Worm (Caenorhabditis elegans) whole organism, L2 larva: ENCODE results near the gene C27A2.7.

Experiments used
- C34F6.9 ChIP-seq: fragments of 150-350 bp; optimal IDR thresholded peaks from 2 replicates; lab custom pipeline; 2014; ENCODE audit warnings: missing biosample characterization, missing genetic modification characterization
- F13H6.1 ChIP-seq: sonication (generic microtip); optimal IDR thresholded peaks from 2 replicates; lab custom pipeline; 2016; ENCODE audit warnings: missing genetic modification characterization, missing compliant biosample characterization
- R02D3.7 ChIP-seq: fragments of 150-350 bp; optimal IDR thresholded peaks from 2 replicates; lab custom pipeline; 2014; ENCODE audit warnings: missing biosample characterization, missing genetic modification characterization
- ZK546.5 ChIP-seq: sonication (generic microtip); optimal IDR thresholded peaks from 2 replicates; lab custom pipeline; 2017; ENCODE audit warnings: missing biosample characterization, missing genetic modification characterization
- alr-1 ChIP-seq: fragments of 150-350 bp; optimal IDR thresholded peaks from 2 replicates; lab custom pipeline; 2014; ENCODE audit warnings: missing biosample characterization, missing genetic modification characterization
- ama-1 ChIP-seq: fragments of 150-350 bp; optimal IDR thresholded peaks from 2 replicates; lab custom pipeline; 2018; ENCODE audit warnings: inconsistent platforms
- blmp-1 ChIP-seq: sonication (generic microtip); optimal IDR thresholded peaks from 2 replicates; lab custom pipeline; 2017; ENCODE audit warnings: missing genetic modification characterization, mild to moderate bottlenecking, missing compliant biosample characterization, antibody characterized with exemption, moderate library complexity; ENCODE audit not compliant: insufficient read depth
- ceh-16 ChIP-seq: fragments of 150-350 bp; optimal IDR thresholded peaks from 2 replicates; lab custom pipeline; 2014; ENCODE audit warnings: missing biosample characterization, missing genetic modification characterization
- ceh-82 ChIP-seq: fragments of 150-350 bp; optimal IDR thresholded peaks from 2 replicates; lab custom pipeline; 2014; ENCODE audit warnings: missing biosample characterization, missing genetic modification characterization
- crh-2 ChIP-seq: sonication (generic microtip); optimal IDR thresholded peaks from 2 replicates; lab custom pipeline; 2017; ENCODE audit warnings: missing biosample characterization, missing genetic modification characterization
- dmd-4 ChIP-seq: sonication (generic microtip); optimal IDR thresholded peaks from 2 replicates; lab custom pipeline; 2017; ENCODE audit warnings: missing biosample characterization, missing genetic modification characterization
- egl-27 ChIP-seq: sonication (generic microtip); optimal IDR thresholded peaks from 3 replicates; lab custom pipeline; 2017; ENCODE audit warnings: missing biosample characterization, missing genetic modification reagents, missing genetic modification characterization
- elt-1 ChIP-seq: fragments of 150-350 bp; optimal IDR thresholded peaks from 2 replicates; lab custom pipeline; 2014; ENCODE audit warnings: missing biosample characterization, missing genetic modification characterization
- elt-3 ChIP-seq: sonication (generic microtip); optimal IDR thresholded peaks from 2 replicates; lab custom pipeline; 2017; ENCODE audit warnings: missing biosample characterization, missing genetic modification characterization
- fos-1 ChIP-seq: fragments of 150-350 bp; optimal IDR thresholded peaks from 2 replicates; lab custom pipeline; 2014; ENCODE audit warnings: missing biosample characterization, missing genetic modification characterization
- gmeb-1 ChIP-seq: fragments of 150-350 bp; optimal IDR thresholded peaks from 2 replicates; lab custom pipeline; 2014; ENCODE audit warnings: missing biosample characterization, missing genetic modification characterization
- lin-11 ChIP-seq: fragments of 150-350 bp; sonication (generic microtip); optimal IDR thresholded peaks from 2 replicates; lab custom pipeline; 2014; ENCODE audit warnings: missing biosample characterization, missing genetic modification characterization, inconsistent platforms, mixed read lengths
- lin-13 ChIP-seq: fragments of 150-350 bp; optimal IDR thresholded peaks from 2 replicates; lab custom pipeline; 2014; ENCODE audit warnings: missing biosample characterization, missing genetic modification reagents, missing genetic modification characterization
- lin-39 ChIP-seq: fragments of 150-350 bp; optimal IDR thresholded peaks from 2 replicates; lab custom pipeline; 2014; ENCODE audit warnings: missing biosample characterization, missing genetic modification reagents, missing genetic modification characterization
- lsy-2 ChIP-seq, 2 experiments: fragments of 150-350 bp in 1 of 2; sonication (generic microtip) in 1 of 2; optimal IDR thresholded peaks; 2 replicates each; lab custom pipeline; 2014 to 2017; ENCODE audit warnings: missing biosample characterization in 2 of 2, missing genetic modification characterization in 2 of 2
- mab-5 ChIP-seq: fragments of 150-350 bp; optimal IDR thresholded peaks from 2 replicates; lab custom pipeline; 2014; ENCODE audit warnings: missing biosample characterization, missing genetic modification characterization
- mbf-1 ChIP-seq: sonication (generic microtip); optimal IDR thresholded peaks from 2 replicates; lab custom pipeline; 2017; ENCODE audit warnings: missing biosample characterization, missing genetic modification characterization
- mdl-1 ChIP-seq, 2 experiments: fragments of 150-350 bp in 1 of 2; sonication (generic microtip) in 1 of 2; optimal IDR thresholded peaks; 2 replicates each; lab custom pipeline; 2017; ENCODE audit warnings: missing biosample characterization in 2 of 2, missing genetic modification characterization in 2 of 2
- nhr-10 ChIP-seq: sonication (generic microtip); optimal IDR thresholded peaks from 2 replicates; lab custom pipeline; 2017; ENCODE audit warnings: missing biosample characterization, missing genetic modification characterization
- nhr-11 ChIP-seq: fragments of 150-350 bp; optimal IDR thresholded peaks from 2 replicates; lab custom pipeline; 2014; ENCODE audit warnings: missing biosample characterization, missing genetic modification characterization
- nhr-12 ChIP-seq: fragments of 150-350 bp; optimal IDR thresholded peaks from 2 replicates; lab custom pipeline; 2014; ENCODE audit warnings: missing biosample characterization, missing genetic modification characterization
- nhr-129 ChIP-seq: fragments of 150-350 bp; optimal IDR thresholded peaks from 2 replicates; lab custom pipeline; 2014; ENCODE audit warnings: missing biosample characterization, missing genetic modification characterization
- nhr-21 ChIP-seq: fragments of 150-350 bp; optimal IDR thresholded peaks from 2 replicates; lab custom pipeline; 2014; ENCODE audit warnings: missing biosample characterization, missing genetic modification characterization
- nhr-23 ChIP-seq: fragments of 150-350 bp; optimal IDR thresholded peaks from 2 replicates; lab custom pipeline; 2014; ENCODE audit warnings: missing biosample characterization, missing genetic modification reagents, missing genetic modification characterization
- nhr-237 ChIP-seq: fragments of 150-350 bp; optimal IDR thresholded peaks from 2 replicates; lab custom pipeline; 2014; ENCODE audit warnings: missing biosample characterization, missing genetic modification characterization
- nhr-25 ChIP-seq: fragments of 150-350 bp; sonication (generic microtip); optimal IDR thresholded peaks from 3 replicates; lab custom pipeline; 2014; ENCODE audit warnings: missing biosample characterization, missing genetic modification characterization
- nhr-6 ChIP-seq: fragments of 150-350 bp; optimal IDR thresholded peaks from 2 replicates; lab custom pipeline; 2014; ENCODE audit warnings: missing biosample characterization, missing genetic modification characterization
- nhr-77 ChIP-seq: fragments of 150-350 bp; optimal IDR thresholded peaks from 2 replicates; lab custom pipeline; 2014; ENCODE audit warnings: missing biosample characterization, missing genetic modification characterization
- peb-1 ChIP-seq: fragments of 150-350 bp; optimal IDR thresholded peaks from 2 replicates; lab custom pipeline; 2014; ENCODE audit warnings: missing biosample characterization, missing genetic modification characterization
- sem-4 ChIP-seq: fragments of 150-350 bp; optimal IDR thresholded peaks from 2 replicates; lab custom pipeline; 2014; ENCODE audit warnings: missing biosample characterization, missing genetic modification reagents, missing genetic modification characterization
- skn-1 ChIP-seq: sonication (generic microtip); optimal IDR thresholded peaks from 2 replicates; lab custom pipeline; 2017; ENCODE audit warnings: missing biosample characterization, missing genetic modification characterization
- sma-3 ChIP-seq: sonication (generic microtip); optimal IDR thresholded peaks from 2 replicates; lab custom pipeline; 2016; ENCODE audit warnings: missing genetic modification reagents, missing genetic modification characterization, missing compliant biosample characterization
- sma-9 ChIP-seq, 2 experiments: fragments of 150-350 bp in 1 of 2; sonication (generic microtip) in 1 of 2; optimal IDR thresholded peaks; 2 replicates each; lab custom pipeline; 2014 to 2016; ENCODE audit warnings: missing genetic modification characterization in 2 of 2, mild to moderate bottlenecking in 1 of 2, missing biosample characterization in 1 of 2, missing compliant biosample characterization in 1 of 2, missing genetic modification reagents in 1 of 2, moderate library complexity in 1 of 2
- snpc-4 ChIP-seq: fragments of 150-350 bp; optimal IDR thresholded peaks from 2 replicates; lab custom pipeline; 2014; ENCODE audit warnings: missing biosample characterization, missing genetic modification characterization
- unc-39 ChIP-seq: fragments of 150-350 bp; optimal IDR thresholded peaks from 2 replicates; lab custom pipeline; 2014; ENCODE audit warnings: missing biosample characterization, missing genetic modification characterization
- unc-55 ChIP-seq: fragments of 150-350 bp; sonication (generic microtip); optimal IDR thresholded peaks from 3 replicates; lab custom pipeline; 2014; ENCODE audit warnings: missing biosample characterization, missing genetic modification reagents, missing genetic modification characterization
- unc-62 ChIP-seq: fragments of 150-350 bp; optimal IDR thresholded peaks from 2 replicates; lab custom pipeline; 2014; ENCODE audit warnings: missing biosample characterization, missing genetic modification reagents, missing genetic modification characterization
- zag-1 ChIP-seq: fragments of 150-350 bp; optimal IDR thresholded peaks from 2 replicates; lab custom pipeline; 2014; ENCODE audit warnings: missing biosample characterization, missing genetic modification characterization
- ztf-11 ChIP-seq: sonication (generic microtip); optimal IDR thresholded peaks from 2 replicates; lab custom pipeline; 2017; ENCODE audit warnings: missing biosample characterization, missing genetic modification characterization
- ztf-4 ChIP-seq: fragments of 150-350 bp; optimal IDR thresholded peaks from 2 replicates; lab custom pipeline; 2014; ENCODE audit warnings: missing biosample characterization, missing genetic modification characterization

The C27A2.7 gene

ce11 chrII:5061794-5062368, 9.3 kb downstream of the C27A2.7 start, which contains the start of gene smc-5 (continued):
- TF ChIP-seq crh-2 (tag; lab: Kevin White, UChicago): peak; percentile 77
- peak; percentile 10 for TF ChIP-seq lin-11 (tag; lab: Kevin White, UChicago)
- no peak for TF ChIP-seq ztf-11 (tag; lab: Kevin White, UChicago)
- no peak for TF ChIP-seq ama-1 (lab: Kevin White, UChicago)
- TF ChIP-seq nhr-21 (tag; lab: Kevin White, UChicago): peak; percentile 28
- no peak for TF ChIP-seq mab-5
- no peak for TF ChIP-seq nhr-25 (tag; lab: Kevin White, UChicago)
- no peak for TF ChIP-seq nhr-6 (tag; lab: Kevin White, UChicago)
- peak; percentile 78 for TF ChIP-seq nhr-129
- no peak for TF ChIP-seq nhr-237 (tag; lab: Kevin White, UChicago)
- peak; percentile 50 to 88 for TF ChIP-seq lsy-2 (tag; optimal IDR thresholded peaks at IDR 0.05; lab: Kevin White, UChicago)
- TF ChIP-seq C34F6.9: peak; percentile 83
- no peak for TF ChIP-seq lin-39 (tag; lab: Kevin White, UChicago)
- peak; percentile 78 for TF ChIP-seq lin-13 (GFP tag; lab: Kevin White, UChicago)
- TF ChIP-seq nhr-23: no peak
- TF ChIP-seq mdl-1 (tag; optimal IDR thresholded peaks at IDR 0.05; lab: Kevin White, UChicago): no peak
- no peak for TF ChIP-seq alr-1 (tag; lab: Kevin White, UChicago)
- TF ChIP-seq nhr-12: no peak
- TF ChIP-seq R02D3.7 (tag; lab: Kevin White, UChicago): no peak
- peak; percentile 9 for TF ChIP-seq blmp-1 (tag; lab: Kevin White, UChicago)
- TF ChIP-seq unc-39 (tag; lab: Kevin White, UChicago): no peak
- no peak for TF ChIP-seq skn-1
- no peak for TF ChIP-seq ceh-82
- no peak for TF ChIP-seq zag-1 (tag; lab: Kevin White, UChicago)
- TF ChIP-seq nhr-10: no peak

DNA sequence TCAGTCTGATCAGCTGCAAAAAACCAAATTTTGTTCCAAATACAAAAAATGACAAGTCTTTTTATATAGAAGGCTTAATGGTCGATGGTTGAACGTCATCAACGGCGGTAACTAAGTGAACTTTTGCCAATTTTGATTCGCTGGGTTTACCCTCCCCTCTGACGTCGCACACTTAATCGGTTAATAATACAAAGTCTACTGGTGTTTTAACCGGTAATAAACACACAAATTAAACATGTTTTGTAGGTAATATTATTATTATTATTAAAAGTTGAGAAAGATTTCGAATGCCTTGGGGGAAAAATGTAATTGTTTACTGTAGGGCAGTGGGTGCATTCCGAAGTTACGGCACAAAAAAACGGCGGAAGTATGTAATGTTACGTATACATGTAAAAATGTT, 10.4 kb downstream of the C27A2.7 start, which contains the start of gene pho-12:
Gene pho-12, minus strand, starts transcription at position 101 of the 400 bp plus-strand sequence.
- no peak for TF ChIP-seq ceh-82
- TF ChIP-seq nhr-6 (tag; lab: Kevin White, UChicago): no peak
- no peak for TF ChIP-seq nhr-10
- no peak for TF ChIP-seq unc-62 (GFP tag; lab: Kevin White, UChicago)
- TF ChIP-seq nhr-77: no peak
- no peak for TF ChIP-seq ztf-11 (tag; lab: Kevin White, UChicago)
- no peak for TF ChIP-seq blmp-1 (tag; lab: Kevin White, UChicago)
- no peak for TF ChIP-seq nhr-11

- TF ChIP-seq R02D3.7 (tag; lab: Kevin White, UChicago) (no peak), ama-1 (lab: Kevin White, UChicago) (no peak), sma-9 (GFP tag; optimal IDR thresholded peaks at IDR 0.05; lab: Kevin White, UChicago) (no peak), sma-9 (tag; optimal IDR thresholded peaks at IDR 0.05; lab: Kevin White, UChicago) (no peak), ceh-16 (no peak), nhr-10 (no peak), mbf-1 (no peak), ztf-11 (tag; lab: Kevin White, UChicago) (no peak), ztf-4 (no peak), ZK546.5 (tag; lab: Kevin White, UChicago) (no peak), nhr-6 (tag; lab: Kevin White, UChicago) (no peak), nhr-129 (no peak), lin-13 (GFP tag; lab: Kevin White, UChicago) (no peak), snpc-4 (tag; lab: Kevin White, UChicago) (no peak), lin-39 (tag; lab: Kevin White, UChicago) (no peak), fos-1 (tag; lab: Kevin White, UChicago) (no peak)
Measured at ce11 chrII:5058036-5058435, 13.1 kb downstream of the C27A2.7 start, which contains the start of gene C27A2.12. Gene C27A2.12, minus strand, starts transcription at chrII:5058136.

- no peak for TF ChIP-seq alr-1 (tag; lab: Kevin White, UChicago)
- TF ChIP-seq nhr-237 (tag; lab: Kevin White, UChicago): no peak
- TF ChIP-seq gmeb-1 (tag; lab: Kevin White, UChicago): peak; percentile 62
- TF ChIP-seq blmp-1 (tag; lab: Kevin White, UChicago): no peak
- TF ChIP-seq sem-4 (tag; lab: Kevin White, UChicago): peak; percentile 47
- no peak for TF ChIP-seq dmd-4 (tag; lab: Kevin White, UChicago)
- no peak for TF ChIP-seq zag-1 (tag; lab: Kevin White, UChicago)
- TF ChIP-seq ceh-16: no peak
- no peak for TF ChIP-seq ama-1 (lab: Kevin White, UChicago)
- no peak for TF ChIP-seq peb-1
- TF ChIP-seq elt-3 (tag; lab: Kevin White, UChicago): no peak
- TF ChIP-seq fos-1 (tag; lab: Kevin White, UChicago): peak; percentile 30
- TF ChIP-seq ztf-11 (tag; lab: Kevin White, UChicago): no peak
- no peak for TF ChIP-seq unc-55 (GFP tag; lab: Kevin White, UChicago)
- TF ChIP-seq crh-2 (tag; lab: Kevin White, UChicago): peak; percentile 68
- TF ChIP-seq unc-39 (tag; lab: Kevin White, UChicago): no peak
- TF ChIP-seq F13H6.1 (tag; lab: Kevin White, UChicago): peak; percentile 71
- no peak for TF ChIP-seq elt-1 (tag; lab: Kevin White, UChicago)
- TF ChIP-seq nhr-6 (tag; lab: Kevin White, UChicago): no peak
- TF ChIP-seq mdl-1 (tag; optimal IDR thresholded peaks at IDR 0.05; lab: Kevin White, UChicago): peak in 1 of 2 experiments; percentile 8
- TF ChIP-seq egl-27 (tag; lab: Kevin White, UChicago): no peak
- peak; percentile 73 for TF ChIP-seq sma-3 (GFP tag; lab: Kevin White, UChicago)
- no peak for TF ChIP-seq ceh-82
- no peak for TF ChIP-seq R02D3.7 (tag; lab: Kevin White, UChicago)
- peak; percentile 26 for TF ChIP-seq nhr-25 (tag; lab: Kevin White, UChicago)
- TF ChIP-seq nhr-23: no peak
- peak; percentile 61 for TF ChIP-seq nhr-129
Measured at ce11 chrII:5057315-5057714, 13.8 kb downstream of the C27A2.7 start.
